Worm (Caenorhabditis elegans) whole organism, late embryonic: ENCODE data around the gene srd-66.

Experiments
- ama-1 ChIP-seq: fragments of 150-350 bp; optimal IDR thresholded peaks from 2 replicates; lab custom pipeline; 2014
- elt-2 ChIP-seq: sonication (generic microtip); optimal IDR thresholded peaks from 2 replicates; lab custom pipeline; 2016; ENCODE audit warnings: missing genetic modification reagents, missing genetic modification characterization, missing compliant biosample characterization
- madf-2 ChIP-seq: sonication (generic microtip); optimal IDR thresholded peaks from 2 replicates; lab custom pipeline; 2017; ENCODE audit warnings: missing genetic modification characterization, missing compliant biosample characterization
- sdc-2 ChIP-seq: sonication (generic microtip); optimal IDR thresholded peaks from 2 replicates; lab custom pipeline; 2016; ENCODE audit warnings: missing genotype, missing genetic modification characterization, missing compliant biosample characterization

DNA sequence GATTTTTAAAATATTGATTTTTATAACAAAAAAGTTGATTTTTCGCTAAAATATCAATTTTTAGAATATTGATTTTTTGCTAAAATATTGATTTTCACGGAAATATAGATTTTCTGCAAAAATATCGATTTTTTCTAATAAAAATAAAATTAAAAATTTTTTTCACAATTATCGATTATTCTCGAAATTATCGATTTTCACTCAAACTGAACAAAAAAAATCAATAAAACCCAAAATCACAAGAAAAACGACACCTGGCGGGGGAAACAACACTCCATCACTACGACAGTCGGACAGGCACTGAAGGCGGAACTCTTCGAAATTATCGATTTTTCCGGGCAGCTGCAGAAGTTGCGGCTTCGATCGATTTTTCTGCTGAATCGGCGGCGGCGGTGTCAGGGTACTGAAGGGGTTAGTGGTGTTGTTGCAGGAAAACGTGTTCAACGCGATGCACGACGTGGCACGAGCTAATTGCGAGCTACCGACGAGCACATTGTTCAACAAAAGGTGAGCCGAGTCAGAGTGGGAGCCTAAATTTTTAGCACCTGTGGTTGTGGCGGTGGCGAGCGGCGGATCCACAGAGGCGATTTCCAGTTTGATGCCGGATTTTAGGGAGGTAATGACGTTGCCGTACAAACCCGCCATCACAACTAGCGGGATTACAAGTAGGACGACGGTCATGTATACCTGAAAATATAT, 30.9 kb upstream of the srd-66 start:
- TF ChIP-seq sdc-2 (tag; lab: Kevin White, UChicago) = no peak
- no peak for TF ChIP-seq elt-2 (tag; lab: Kevin White, UChicago)
- TF ChIP-seq ama-1 = no peak
- TF ChIP-seq madf-2 (tag; lab: Kevin White, UChicago) = no peak
